Worm (Caenorhabditis elegans) whole organism, L4 larva: ENCODE data around the gene scl-5.

Experiments
- F44E2.7 ChIP-seq: fragments of 200-800 bp; sonication (Bioruptor generic); IDR thresholded peaks from 2 replicates; pipeline ENCODE4 v2.1.2; 2022; ENCODE audit warnings: missing genetic modification characterization, missing compliant biosample characterization
- F49E8.2 ChIP-seq: sonication (generic microtip); optimal IDR thresholded peaks from 2 replicates; lab custom pipeline; 2016; ENCODE audit warnings: missing compliant biosample characterization, mild to moderate bottlenecking, missing genetic modification characterization, borderline replicate concordance
- R02D3.7 ChIP-seq: fragments of 150-350 bp; sonication (generic microtip); optimal IDR thresholded peaks from 3 replicates; lab custom pipeline; 2014; ENCODE audit warnings: missing biosample characterization, missing genetic modification characterization
- Y75B8A.6 ChIP-seq: fragments of 200-800 bp; sonication (Bioruptor generic); IDR thresholded peaks from 2 replicates; pipeline ENCODE4 v1.3.6; 2022; ENCODE audit warnings: missing genetic modification reagents, missing genetic modification characterization, missing compliant biosample characterization
- ZK546.5 ChIP-seq, 2 experiments: sonication (generic microtip); optimal IDR thresholded peaks; 2 replicates each; lab custom pipeline; 2017; ENCODE audit warnings: missing biosample characterization in 2 of 2, missing genetic modification characterization in 2 of 2
- aly-2 ChIP-seq: sonication (generic microtip); optimal IDR thresholded peaks from 2 replicates; lab custom pipeline; 2018; ENCODE audit warnings: missing biosample characterization, missing genetic modification characterization
- ceh-20 ChIP-seq: fragments of 200-800 bp; sonication (Bioruptor generic); IDR thresholded peaks from 2 replicates; pipeline ENCODE4 v1.3.6; 2022; ENCODE audit warnings: missing genetic modification reagents, missing genetic modification characterization, missing compliant biosample characterization
- ceh-62 ChIP-seq: sonication (generic microtip); optimal IDR thresholded peaks from 2 replicates; lab custom pipeline; 2017; ENCODE audit warnings: missing biosample characterization, missing genetic modification characterization
- ces-1 ChIP-seq: fragments of 150-350 bp; sonication (generic microtip); optimal IDR thresholded peaks from 4 replicates; lab custom pipeline; 2014; ENCODE audit warnings: missing biosample characterization, missing genetic modification reagents, missing genetic modification characterization
- cey-2 ChIP-seq: sonication (generic microtip); optimal IDR thresholded peaks from 3 replicates; lab custom pipeline; 2017; ENCODE audit warnings: missing genetic modification characterization, mild to moderate bottlenecking, missing compliant biosample characterization, antibody characterized with exemption, borderline replicate concordance; ENCODE audit not compliant: insufficient read depth
- dmd-8 ChIP-seq: fragments of 200-800 bp; sonication (Bioruptor generic); IDR thresholded peaks from 2 replicates; pipeline ENCODE4 v1.3.6; 2022; ENCODE audit warnings: missing genetic modification characterization, missing compliant biosample characterization
- duxl-1 ChIP-seq: sonication (generic microtip); optimal IDR thresholded peaks from 2 replicates; lab custom pipeline; 2016; ENCODE audit warnings: mild to moderate bottlenecking, missing genetic modification characterization, moderate library complexity, missing compliant biosample characterization; ENCODE audit not compliant: poor library complexity
- dve-1 ChIP-seq: sonication (generic microtip); optimal IDR thresholded peaks from 2 replicates; lab custom pipeline; 2017; ENCODE audit warnings: antibody characterized with exemption, mild to moderate bottlenecking, missing genetic modification characterization, missing compliant biosample characterization; ENCODE audit not compliant: insufficient read depth
- egl-27 ChIP-seq: sonication (generic microtip); optimal IDR thresholded peaks from 3 replicates; lab custom pipeline; 2017; ENCODE audit warnings: missing biosample characterization, missing genetic modification reagents, missing genetic modification characterization
- egl-43 ChIP-seq: fragments of 200-800 bp; sonication (Bioruptor generic); IDR thresholded peaks from 2 replicates; pipeline ENCODE4 v1.3.6; 2022; ENCODE audit warnings: missing genetic modification reagents, missing genetic modification characterization, missing compliant biosample characterization
- fkh-10 ChIP-seq: fragments of 150-350 bp; optimal IDR thresholded peaks from 2 replicates; lab custom pipeline; 2014; ENCODE audit warnings: missing biosample characterization, missing genetic modification reagents, missing genetic modification characterization
- fos-1 ChIP-seq: fragments of 150-350 bp; optimal IDR thresholded peaks from 2 replicates; lab custom pipeline; 2014; ENCODE audit warnings: missing biosample characterization, missing genetic modification characterization
- gei-8 ChIP-seq: fragments of 200-800 bp; sonication (Bioruptor generic); optimal IDR thresholded peaks from 2 replicates; lab custom pipeline; 2018; ENCODE audit warnings: mild to moderate bottlenecking, missing genetic modification characterization, missing compliant biosample characterization
- hif-1 ChIP-seq, 2 experiments: sonication (generic microtip); optimal IDR thresholded peaks; 2 replicates each; lab custom pipeline; 2016 to 2017; ENCODE audit warnings: missing compliant biosample characterization in 2 of 2, missing genetic modification characterization in 2 of 2, missing genetic modification reagents in 2 of 2, missing genotype in 2 of 2, mild to moderate bottlenecking in 1 of 2
- hlh-11 ChIP-seq: fragments of 200-800 bp; sonication (Bioruptor generic); optimal IDR thresholded peaks from 2 replicates; lab custom pipeline; 2018; ENCODE audit warnings: mild to moderate bottlenecking, missing genetic modification characterization, missing compliant biosample characterization
- hlh-30 ChIP-seq: sonication (generic microtip); optimal IDR thresholded peaks from 2 replicates; lab custom pipeline; 2017; ENCODE audit warnings: antibody characterized with exemption, mild to moderate bottlenecking, missing genetic modification characterization, missing compliant biosample characterization; ENCODE audit not compliant: insufficient read depth
- jun-1 ChIP-seq: fragments of 150-350 bp; optimal IDR thresholded peaks from 2 replicates; lab custom pipeline; 2014; ENCODE audit warnings: missing biosample characterization, missing genetic modification reagents, missing genetic modification characterization
- lim-7 ChIP-seq: fragments of 200-800 bp; sonication (Bioruptor generic); IDR thresholded peaks from 2 replicates; pipeline ENCODE4 v1.3.6; 2022; ENCODE audit warnings: missing genetic modification characterization, missing compliant biosample characterization
- lin-13 ChIP-seq: fragments of 150-350 bp; optimal IDR thresholded peaks from 2 replicates; lab custom pipeline; 2014; ENCODE audit warnings: missing biosample characterization, missing genetic modification reagents, missing genetic modification characterization
- lin-29 ChIP-seq: fragments of 200-800 bp; sonication (Bioruptor generic); IDR thresholded peaks from 2 replicates; pipeline ENCODE4 v1.3.6; 2022; ENCODE audit warnings: missing genetic modification reagents, missing genetic modification characterization, missing compliant biosample characterization
- lir-3 ChIP-seq: sonication (generic microtip); optimal IDR thresholded peaks from 2 replicates; lab custom pipeline; 2016; ENCODE audit warnings: mild to moderate bottlenecking, missing genetic modification characterization, missing compliant biosample characterization
- madf-9 ChIP-seq: fragments of 200-800 bp; sonication (Bioruptor generic); conservative IDR thresholded peaks from 2 replicates; pipeline ENCODE4 v1.3.6; 2022; ENCODE audit warnings: missing genetic modification reagents, missing genetic modification characterization, missing compliant biosample characterization
- mdl-1 ChIP-seq, 2 experiments: fragments of 150-350 bp in 1 of 2; sonication (generic microtip) in 1 of 2; optimal IDR thresholded peaks; 2 replicates each; lab custom pipeline; 2014 to 2017; ENCODE audit warnings: missing biosample characterization in 2 of 2, missing genetic modification characterization in 2 of 2
- mdt-29 ChIP-seq: fragments of 200-800 bp; sonication (Bioruptor generic); IDR thresholded peaks from 2 replicates; pipeline ENCODE4 v1.3.6; 2022; ENCODE audit warnings: missing genetic modification reagents, missing genetic modification characterization, missing compliant biosample characterization
- nhr-11 ChIP-seq: fragments of 150-350 bp; optimal IDR thresholded peaks from 2 replicates; lab custom pipeline; 2014; ENCODE audit warnings: missing biosample characterization, missing genetic modification characterization
- nhr-111 ChIP-seq: fragments of 200-800 bp; sonication (Bioruptor generic); optimal IDR thresholded peaks from 2 replicates; lab custom pipeline; 2018; ENCODE audit warnings: mild to moderate bottlenecking, missing genetic modification characterization, missing compliant biosample characterization
- nhr-25 ChIP-seq: sonication (generic microtip); optimal IDR thresholded peaks from 2 replicates; lab custom pipeline; 2017; ENCODE audit warnings: missing genetic modification characterization, mild to moderate bottlenecking, missing compliant biosample characterization, antibody characterized with exemption, moderate library complexity, borderline replicate concordance; ENCODE audit not compliant: insufficient read depth
- nhr-41 ChIP-seq: fragments of 200-800 bp; sonication (Bioruptor generic); IDR thresholded peaks from 2 replicates; pipeline ENCODE4 v1.3.6; 2022; ENCODE audit warnings: missing genetic modification reagents, missing genetic modification characterization, missing compliant biosample characterization
- nhr-48 ChIP-seq: sonication (generic microtip); optimal IDR thresholded peaks from 2 replicates; lab custom pipeline; 2016; ENCODE audit warnings: mild to moderate bottlenecking, missing genetic modification characterization, missing compliant biosample characterization
- nhr-76 ChIP-seq: fragments of 150-350 bp; optimal IDR thresholded peaks from 2 replicates; lab custom pipeline; 2014; ENCODE audit warnings: missing biosample characterization, missing genetic modification characterization
- php-3 ChIP-seq: fragments of 200-800 bp; sonication (Bioruptor generic); IDR thresholded peaks from 2 replicates; pipeline ENCODE4 v1.3.6; 2022; ENCODE audit warnings: missing genetic modification reagents, missing genetic modification characterization, missing compliant biosample characterization
- saeg-2 ChIP-seq: fragments of 200-800 bp; sonication (Bioruptor generic); IDR thresholded peaks from 2 replicates; pipeline ENCODE4 v1.3.6; 2022; ENCODE audit warnings: missing genetic modification reagents, missing genetic modification characterization, missing compliant biosample characterization
- set-16 ChIP-seq: fragments of 200-800 bp; sonication (Bioruptor generic); IDR thresholded peaks from 2 replicates; pipeline ENCODE4 v1.3.6; 2022; ENCODE audit warnings: missing genetic modification reagents, missing genetic modification characterization, missing compliant biosample characterization
- snpc-1.2 ChIP-seq: fragments of 200-800 bp; sonication (Bioruptor generic); IDR thresholded peaks from 2 replicates; pipeline ENCODE4 v1.3.6; 2022; ENCODE audit warnings: missing genetic modification reagents, missing genetic modification characterization, missing compliant biosample characterization
- tag-97 ChIP-seq: fragments of 200-800 bp; sonication (Bioruptor generic); IDR thresholded peaks from 2 replicates; pipeline ENCODE4 v1.3.6; 2022; ENCODE audit warnings: missing genetic modification characterization, missing compliant biosample characterization
- tra-1 ChIP-seq: fragments of 200-800 bp; sonication (Bioruptor generic); IDR thresholded peaks from 2 replicates; pipeline ENCODE4 v1.3.6; 2022; ENCODE audit warnings: missing genetic modification reagents, missing genetic modification characterization, missing compliant biosample characterization
- unc-130 ChIP-seq: sonication (generic microtip); optimal IDR thresholded peaks from 2 replicates; lab custom pipeline; 2016; ENCODE audit warnings: missing genetic modification reagents, missing genetic modification characterization, missing compliant biosample characterization
- unc-39 ChIP-seq: sonication (generic microtip); optimal IDR thresholded peaks from 2 replicates; lab custom pipeline; 2017; ENCODE audit warnings: missing biosample characterization, missing genetic modification characterization
- unc-62 ChIP-seq, 3 experiments: fragments of 150-350 bp in 1 of 3; sonication (generic microtip); optimal IDR thresholded peaks in 2 of 3; peaks in 1 of 3; 1 replicate in 1 of 3; 2 replicates in 2 of 3; lab custom pipeline; 2014 to 2017; ENCODE audit warnings: missing biosample characterization in 3 of 3, missing genetic modification characterization in 3 of 3, missing genetic modification reagents in 3 of 3, missing genotype in 1 of 3
- zip-2 ChIP-seq: fragments of 150-350 bp; optimal IDR thresholded peaks from 2 replicates; lab custom pipeline; 2014; ENCODE audit warnings: missing biosample characterization, missing genetic modification characterization
- ztf-11 ChIP-seq: fragments of 150-350 bp; optimal IDR thresholded peaks from 2 replicates; lab custom pipeline; 2014; ENCODE audit warnings: missing biosample characterization, missing genetic modification characterization
- ztf-7 ChIP-seq: fragments of 150-350 bp; optimal IDR thresholded peaks from 2 replicates; lab custom pipeline; 2014; ENCODE audit warnings: missing biosample characterization, missing genetic modification characterization

Gene scl-5

ce11 chrIV:13098652-13099051, 34.8 kb downstream of the scl-5 start, which contains the start of the genes dli-1, tin-9.2 and exos-4.1 (continued):
- TF ChIP-seq tra-1 (GFP tag; lab: Robert Waterston, UW) (no peak), egl-27 (tag; lab: Kevin White, UChicago) (no peak), nhr-111 (GFP tag; lab: Kevin White, UChicago) (no peak), nhr-11 (peak; percentile 7), fkh-10 (GFP tag; lab: Kevin White, UChicago) (peak; percentile 34), unc-62 (GFP tag; optimal IDR thresholded peaks at IDR 0.05 in 1 of 2; lab: Kevin White, UChicago) (no peak), unc-62 (tag; optimal IDR thresholded peaks at IDR 0.05; lab: Kevin White, UChicago) (no peak), hlh-30 (tag; lab: Kevin White, UChicago) (peak; percentile 46), madf-9 (GFP tag; lab: Robert Waterston, UW) (no peak), gei-8 (GFP tag; lab: Kevin White, UChicago) (no peak), ces-1 (GFP tag; lab: Kevin White, UChicago) (peak; percentile 3), nhr-48 (no peak), hlh-11 (tag; lab: Kevin White, UChicago) (peak; percentile 52), ceh-20 (GFP tag; lab: Robert Waterston, UW) (no peak), mdt-29 (GFP tag; lab: Robert Waterston, UW) (no peak), ZK546.5 (tag; optimal IDR thresholded peaks at IDR 0.05; lab: Kevin White, UChicago) (no peak), unc-130 (GFP tag; lab: Kevin White, UChicago) (peak; percentile 28), nhr-76 (tag; lab: Kevin White, UChicago) (no peak), aly-2 (tag; lab: Kevin White, UChicago) (no peak), dmd-8 (no peak), mdl-1 (tag; optimal IDR thresholded peaks at IDR 0.05; lab: Kevin White, UChicago) (no peak), zip-2 (tag; lab: Kevin White, UChicago) (no peak), fos-1 (tag; lab: Kevin White, UChicago) (no peak), snpc-1.2 (GFP tag; lab: Robert Waterston, UW) (peak; percentile 80), nhr-25 (tag; lab: Kevin White, UChicago) (no peak), R02D3.7 (tag; lab: Kevin White, UChicago) (no peak), F44E2.7 (GFP tag; lab: Robert Waterston, UW) (no peak), tag-97 (GFP tag; lab: Robert Waterston, UW) (no peak), F49E8.2 (tag; lab: Kevin White, UChicago) (no peak), duxl-1 (tag; lab: Kevin White, UChicago) (peak; percentile 33), ztf-7 (tag; lab: Kevin White, UChicago) (no peak), jun-1 (no peak), egl-43 (no peak), hif-1 (tag; optimal IDR thresholded peaks at IDR 0.05; lab: Kevin White, UChicago) (peak in 1 of 2 experiments; percentile 15), ceh-62 (tag; lab: Kevin White, UChicago) (no peak), php-3 (GFP tag; lab: Robert Waterston, UW) (no peak), nhr-41 (GFP tag; lab: Robert Waterston, UW) (no peak), unc-39 (tag; lab: Kevin White, UChicago) (no peak), lin-29 (GFP tag; lab: Robert Waterston, UW) (no peak), lin-13 (GFP tag; lab: Kevin White, UChicago) (no peak), dve-1 (tag; lab: Kevin White, UChicago) (peak; percentile 44), lim-7 (no peak), lir-3 (tag; lab: Kevin White, UChicago) (no peak), Y75B8A.6 (GFP tag; lab: Robert Waterston, UW) (no peak), cey-2 (no peak), saeg-2 (GFP tag; lab: Robert Waterston, UW) (no peak), ztf-11 (no peak), set-16 (no peak)
